Fruit fly (Drosophila melanogaster): ENCODE results near the gene CG13004.

Gene CG13004

DNA sequence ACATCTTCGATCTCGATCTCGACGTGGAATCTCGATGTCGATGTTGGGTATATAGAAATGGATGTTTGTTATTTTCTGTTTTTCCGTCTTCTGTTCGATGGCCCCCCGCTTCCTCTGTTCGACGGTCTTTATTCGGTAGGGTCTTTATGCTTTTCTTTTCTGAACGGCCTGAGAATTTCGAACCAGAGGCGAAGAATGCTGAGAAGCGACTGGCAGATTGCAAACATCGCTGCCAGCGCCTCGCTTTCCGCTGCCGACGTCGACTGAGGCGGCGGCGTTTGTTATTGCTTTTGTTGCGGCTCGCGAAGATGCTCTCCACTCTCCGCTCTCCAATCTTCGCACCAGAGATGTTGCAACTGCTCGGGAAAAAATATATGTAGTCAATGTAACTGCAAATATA lies at the start of gene CG13004, which contains the start of gene CG46306:
TSS of gene CG13004 (minus strand) at position 217 of the 400 bp plus-strand sequence.
TSS of gene CG46306 (minus strand) at position 217 of the 400 bp plus-strand sequence.
- no peak for TF ChIP-seq CG17801 (GFP tag; optimal IDR thresholded peaks at IDR 0.05; ENCODE audit: partially characterized antibody)

DNA sequence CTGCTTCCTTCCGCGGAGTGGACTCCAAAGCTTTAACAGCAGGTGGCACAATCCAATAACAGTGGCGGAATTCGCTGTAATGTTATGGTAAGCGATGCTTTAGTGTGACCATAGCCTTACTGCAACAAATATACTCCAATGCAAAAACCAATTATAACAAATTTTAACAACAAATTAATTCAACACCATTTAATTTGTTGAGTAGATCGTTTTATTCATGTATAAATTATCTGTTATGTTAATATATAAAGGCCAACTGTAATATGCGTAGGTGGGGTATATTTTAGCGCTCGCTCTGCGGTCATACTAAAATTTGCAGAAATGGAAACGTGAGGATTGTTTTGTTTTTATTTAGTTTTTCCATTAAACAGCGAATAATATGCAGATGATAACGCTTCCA lies 49.0 kb upstream of the CG13004 start, which contains the start of the genes Nprl2 and Polr3I:
TSS of gene Nprl2 (minus strand) at position 86 of the 400 bp plus-strand sequence.
TSS of gene Polr3I (plus strand) at position 302 of the 400 bp plus-strand sequence.
- peak; percentile 25 for TF ChIP-seq CG17801 (GFP tag; optimal IDR thresholded peaks at IDR 0.05; ENCODE audit: partially characterized antibody)

DNA sequence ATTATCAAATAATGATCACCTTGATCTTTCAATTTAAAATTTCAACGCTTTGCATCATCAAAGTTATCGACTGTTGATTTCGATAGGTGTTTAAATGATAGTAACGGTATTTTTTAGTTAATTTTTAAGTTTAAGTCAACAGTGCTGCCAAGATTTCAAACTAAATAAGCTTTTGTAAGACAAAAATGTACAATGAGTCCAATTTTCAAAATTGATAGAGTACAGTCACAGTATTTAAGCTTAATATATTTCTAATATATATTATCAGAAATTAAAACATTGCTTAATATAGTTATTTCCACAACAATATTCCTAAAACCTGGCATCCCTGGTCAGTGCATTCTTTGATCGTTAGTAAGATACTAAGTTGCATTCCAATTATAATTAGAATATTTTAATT lies 45.7 kb upstream of the CG13004 start, which contains the start of gene CG4872:
TSS of gene CG4872 (plus strand) at position 333 of the 400 bp plus-strand sequence.
- TF ChIP-seq CG17801 (GFP tag; optimal IDR thresholded peaks at IDR 0.05; ENCODE audit: partially characterized antibody), result peak; percentile 22

DNA sequence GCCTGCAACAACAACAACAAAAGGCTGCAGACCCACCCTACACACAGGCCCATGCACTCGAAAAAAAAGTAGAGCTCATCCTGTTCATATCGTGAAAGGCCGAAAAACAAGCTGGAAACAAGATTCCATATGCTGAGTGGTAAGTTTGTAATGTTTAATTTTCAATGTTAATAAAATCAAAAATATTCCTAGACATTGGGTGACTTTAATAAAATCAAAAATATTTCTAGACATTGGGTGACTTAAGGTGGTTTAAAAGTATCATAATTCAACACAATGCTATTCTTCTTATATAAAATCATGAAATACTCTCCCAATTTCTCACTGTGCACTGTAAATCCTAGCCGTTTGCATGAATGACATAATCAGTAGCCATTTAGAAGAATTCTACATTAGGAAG lies 44.7 kb upstream of the CG13004 start:
- no peak for TF ChIP-seq CG17801 (GFP tag; optimal IDR thresholded peaks at IDR 0.05; ENCODE audit: partially characterized antibody)

DNA sequence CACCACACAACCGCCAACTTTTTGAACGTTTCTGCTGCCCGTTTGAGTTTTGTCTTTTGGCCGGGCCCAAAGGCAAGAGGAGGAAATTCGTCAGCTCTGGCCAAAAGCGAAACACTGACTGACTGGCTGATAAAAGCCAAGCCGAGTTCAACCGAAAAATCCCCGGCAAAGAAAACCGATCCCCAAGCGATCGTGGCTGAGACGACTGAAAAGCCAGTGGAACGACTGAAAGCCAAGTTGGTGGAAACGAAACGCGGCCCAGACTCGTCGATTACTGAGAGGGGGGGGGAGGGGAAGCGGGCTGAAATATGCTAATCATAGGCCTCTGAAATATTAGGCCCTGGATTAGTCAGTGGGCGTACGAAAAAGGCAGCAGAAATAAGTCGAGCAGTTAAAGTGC lies 41.1 kb upstream of the CG13004 start, which contains the start of gene CG13003:
TSS of gene CG13003 (minus strand) at position 120 of the 400 bp plus-strand sequence.
- no peak for TF ChIP-seq CG17801 (GFP tag; optimal IDR thresholded peaks at IDR 0.05; ENCODE audit: partially characterized antibody)

DNA sequence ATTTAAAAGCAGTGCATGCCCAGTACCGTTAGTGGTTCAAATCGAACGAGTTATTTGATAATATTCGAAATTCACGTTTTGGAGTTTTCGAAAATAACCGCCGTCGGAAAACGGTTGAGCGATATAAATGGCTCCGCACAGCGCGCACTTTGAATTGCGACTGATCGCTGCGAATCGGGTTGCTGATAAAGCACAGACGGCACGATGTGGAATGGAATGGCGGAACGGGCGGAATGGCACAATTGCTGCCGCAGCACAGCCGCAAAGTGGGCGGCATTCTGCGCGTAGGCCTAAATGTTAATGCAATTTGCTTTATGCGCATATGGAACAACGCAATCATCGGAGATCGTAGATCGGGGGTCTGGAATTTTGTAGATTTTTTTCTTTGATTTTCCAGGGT lies 39.4 kb upstream of the CG13004 start:
- TF ChIP-seq CG17801 (GFP tag; optimal IDR thresholded peaks at IDR 0.05; ENCODE audit: partially characterized antibody), result no peak

DNA sequence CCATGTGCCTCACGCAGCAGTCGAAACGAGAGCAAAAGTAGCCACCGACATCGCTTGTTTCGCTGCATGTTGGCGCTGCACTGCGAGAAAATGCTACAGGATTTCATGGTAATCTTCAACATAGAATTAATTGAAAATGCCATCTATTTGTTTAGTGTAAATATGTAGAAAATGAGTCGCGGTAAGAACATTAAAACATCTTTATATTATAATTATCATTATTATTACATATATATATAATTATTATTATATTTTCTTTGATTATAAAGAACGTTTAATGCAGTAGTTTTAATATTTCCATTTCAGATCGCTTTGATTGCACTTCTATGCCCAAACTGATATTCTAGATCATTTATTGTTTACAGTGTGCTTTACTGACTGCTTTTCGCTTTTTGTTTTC lies 37.7 kb upstream of the CG13004 start:
- TF ChIP-seq CG17801 (GFP tag; optimal IDR thresholded peaks at IDR 0.05; ENCODE audit: partially characterized antibody), result no peak

DNA sequence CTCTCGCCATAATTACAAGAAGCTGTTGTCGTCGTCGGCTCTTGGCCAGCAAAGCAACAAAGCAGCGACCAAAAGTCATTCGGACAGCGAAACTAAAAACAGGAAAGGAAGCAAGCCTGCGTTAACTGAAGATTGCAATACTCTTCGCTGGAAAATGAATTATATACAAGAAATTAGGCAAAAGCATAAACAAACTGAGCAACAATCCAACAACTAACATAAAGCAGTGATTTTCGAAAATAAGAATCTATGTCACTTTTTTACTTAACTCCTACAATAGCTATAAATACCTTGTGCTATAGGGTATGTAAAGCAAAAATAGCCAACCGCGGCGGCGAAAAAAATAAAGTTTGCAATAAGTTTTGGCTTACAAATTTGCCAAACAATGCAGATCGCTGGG lies 36.5 kb upstream of the CG13004 start:
- no peak for TF ChIP-seq CG17801 (GFP tag; optimal IDR thresholded peaks at IDR 0.05; ENCODE audit: partially characterized antibody)

DNA sequence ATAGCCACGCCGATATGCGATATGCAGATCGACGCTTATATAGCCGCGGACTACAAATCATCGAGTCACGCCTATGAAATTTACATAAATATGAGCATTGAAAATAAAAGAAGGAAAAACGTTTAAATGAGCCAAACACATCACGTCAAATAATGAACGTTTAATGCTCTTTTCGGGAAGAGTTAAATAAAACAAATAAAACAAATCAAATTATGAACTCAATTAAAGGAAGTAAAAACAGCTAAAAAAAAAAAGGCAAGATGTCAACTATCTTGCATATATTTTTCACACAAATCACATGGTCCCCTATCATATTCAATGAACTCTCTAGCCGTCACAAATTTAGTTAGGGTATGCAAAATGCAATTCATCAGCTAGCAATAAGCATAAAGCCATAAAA lies 32.3 kb upstream of the CG13004 start:
- TF ChIP-seq CG17801 (GFP tag; optimal IDR thresholded peaks at IDR 0.05; ENCODE audit: partially characterized antibody), result no peak

DNA sequence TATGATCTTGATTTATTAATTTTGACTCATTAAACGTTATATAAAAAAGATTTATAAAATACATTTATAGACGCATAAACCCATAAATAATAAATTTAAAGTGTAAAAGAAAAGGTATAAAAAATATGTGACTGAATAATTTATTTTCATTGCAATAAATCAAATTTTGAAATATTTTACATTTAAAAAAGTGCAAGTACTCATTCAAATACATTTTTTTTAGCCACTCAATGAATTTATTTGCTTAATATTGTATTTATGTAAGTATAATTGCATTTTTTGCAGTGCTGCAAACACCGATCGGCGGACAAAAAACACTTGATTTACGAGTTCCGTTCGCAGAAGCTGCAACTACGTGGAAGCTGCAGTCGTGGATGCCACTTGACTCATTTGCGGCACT lies 24.4 kb upstream of the CG13004 start:
- TF ChIP-seq CG17801 (GFP tag; optimal IDR thresholded peaks at IDR 0.05; ENCODE audit: partially characterized antibody), result no peak

DNA sequence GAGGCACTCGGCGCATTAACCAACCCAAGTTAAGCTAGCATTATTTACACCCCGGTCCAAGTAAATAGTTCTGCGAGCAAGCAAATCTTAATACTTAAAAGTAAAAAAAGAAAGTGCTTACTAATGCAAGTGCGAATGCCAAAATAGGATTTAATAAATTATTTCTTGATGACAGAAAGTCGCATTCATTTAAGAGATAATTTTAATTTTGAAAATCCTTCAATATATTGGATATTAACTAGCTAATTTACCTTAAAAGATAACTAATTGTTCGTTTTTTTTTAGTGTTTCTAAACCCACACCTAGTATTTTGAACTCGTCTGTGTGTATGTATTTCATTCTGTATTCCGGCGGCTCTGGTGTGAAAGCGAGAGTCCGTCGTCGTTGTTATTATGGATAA lies 19.4 kb upstream of the CG13004 start:
- TF ChIP-seq CG17801 (GFP tag; optimal IDR thresholded peaks at IDR 0.05; ENCODE audit: partially characterized antibody), result peak; percentile 58

DNA sequence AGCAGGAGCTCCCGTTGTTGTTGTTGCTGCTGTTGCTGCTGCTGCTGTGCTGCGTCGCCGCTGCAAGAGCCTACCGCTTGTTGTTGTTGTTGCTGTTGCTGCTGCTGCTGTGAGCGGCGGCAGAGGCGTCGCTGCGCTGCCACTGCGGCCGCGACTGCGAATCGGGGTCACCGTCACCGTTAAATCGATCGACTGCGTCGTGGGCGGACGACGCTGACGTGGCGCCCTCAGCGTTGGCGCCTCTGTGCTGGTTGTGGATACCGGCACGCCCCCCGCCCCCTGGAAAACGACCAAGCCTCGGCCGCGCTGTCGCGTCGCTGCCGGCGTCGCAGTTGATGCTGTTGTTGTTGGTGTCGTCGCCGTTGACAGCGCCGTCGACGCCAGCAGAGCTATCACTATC lies 14.2 kb upstream of the CG13004 start:
- no peak for TF ChIP-seq CG17801 (GFP tag; optimal IDR thresholded peaks at IDR 0.05; ENCODE audit: partially characterized antibody)

DNA sequence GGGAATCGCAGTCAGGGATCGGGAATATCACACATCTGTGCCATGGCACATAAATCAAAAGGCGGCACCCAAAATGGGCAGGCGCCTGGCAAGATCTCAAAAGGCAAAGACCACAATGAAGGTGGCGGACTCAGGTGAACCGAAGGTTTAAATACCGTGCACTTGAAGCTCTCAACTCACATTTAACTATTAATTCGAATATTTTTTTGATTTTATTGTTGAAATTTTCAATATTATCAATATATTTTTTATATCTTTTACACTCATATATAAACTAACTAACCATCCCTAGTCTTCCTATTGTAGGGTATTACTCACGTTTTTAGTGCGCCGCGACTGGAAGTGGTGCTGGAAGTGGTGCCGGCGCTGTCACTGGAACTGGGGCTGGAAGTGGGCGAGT lies 13.7 kb upstream of the CG13004 start:
- TF ChIP-seq CG17801 (GFP tag; optimal IDR thresholded peaks at IDR 0.05; ENCODE audit: partially characterized antibody), result no peak

DNA sequence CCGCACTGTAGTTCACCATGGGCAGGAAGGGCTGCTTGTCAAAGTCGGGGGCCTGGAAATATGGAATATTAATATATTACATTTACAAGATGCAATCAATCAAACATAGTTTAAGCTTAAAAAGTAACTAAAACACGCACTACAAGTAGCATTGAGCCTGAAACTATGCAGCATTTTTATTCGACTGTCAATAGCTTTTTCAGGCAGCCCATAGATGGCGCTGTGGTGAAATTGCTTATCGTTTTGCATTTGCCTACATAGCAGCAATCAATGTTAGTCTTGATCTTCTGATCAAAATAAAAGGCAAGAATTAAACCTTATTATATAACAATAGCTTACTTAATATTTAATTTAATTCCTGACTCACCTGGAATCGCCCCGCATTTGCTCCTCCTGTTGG lies 11.3 kb upstream of the CG13004 start:
- no peak for TF ChIP-seq CG17801 (GFP tag; optimal IDR thresholded peaks at IDR 0.05; ENCODE audit: partially characterized antibody)

DNA sequence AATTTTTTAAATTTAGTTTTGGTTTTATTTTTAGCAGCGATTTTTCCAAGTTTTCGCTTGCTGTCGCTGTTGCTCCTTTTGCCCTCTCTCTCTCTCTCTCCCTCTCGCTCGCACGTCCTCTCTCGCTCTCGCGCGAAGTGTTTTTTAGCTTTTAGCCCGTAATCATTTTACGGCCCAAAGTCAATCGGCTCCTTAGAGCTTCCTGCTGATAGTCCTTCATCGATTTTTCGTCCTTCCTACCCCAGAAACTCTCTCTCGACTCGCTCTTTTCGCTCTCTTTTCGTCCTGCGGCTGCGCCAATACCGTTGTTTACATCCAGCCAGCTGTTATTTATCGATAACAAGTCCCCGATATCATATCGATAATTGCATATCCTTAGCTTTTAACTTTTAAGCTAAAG lies 9.0 kb upstream of the CG13004 start, which contains the start of gene RSG7:
TSS of gene RSG7 (minus strand) at position 139 of the 400 bp plus-strand sequence.
- no peak for TF ChIP-seq CG17801 (GFP tag; optimal IDR thresholded peaks at IDR 0.05; ENCODE audit: partially characterized antibody)

DNA sequence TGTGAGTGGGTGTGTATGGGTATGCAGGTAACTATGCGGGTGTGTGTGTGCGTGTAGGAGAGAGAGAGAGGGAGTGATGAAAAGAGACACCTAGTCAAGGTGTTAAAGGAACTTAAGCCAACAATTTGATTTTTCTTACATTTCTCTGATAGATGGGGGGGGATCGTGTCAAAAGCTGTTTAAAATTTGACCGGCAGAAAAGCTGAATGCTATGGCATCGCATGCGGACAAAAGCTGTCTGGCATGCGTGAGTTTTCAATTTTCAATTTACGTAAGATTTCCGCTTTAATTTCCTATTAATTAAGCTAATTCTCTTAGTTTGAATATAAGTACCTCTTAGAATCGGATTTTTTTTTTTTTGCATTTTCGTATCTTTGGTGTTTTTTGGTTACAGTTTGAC lies 4.6 kb upstream of the CG13004 start:
- no peak for TF ChIP-seq CG17801 (GFP tag; optimal IDR thresholded peaks at IDR 0.05; ENCODE audit: partially characterized antibody)

DNA sequence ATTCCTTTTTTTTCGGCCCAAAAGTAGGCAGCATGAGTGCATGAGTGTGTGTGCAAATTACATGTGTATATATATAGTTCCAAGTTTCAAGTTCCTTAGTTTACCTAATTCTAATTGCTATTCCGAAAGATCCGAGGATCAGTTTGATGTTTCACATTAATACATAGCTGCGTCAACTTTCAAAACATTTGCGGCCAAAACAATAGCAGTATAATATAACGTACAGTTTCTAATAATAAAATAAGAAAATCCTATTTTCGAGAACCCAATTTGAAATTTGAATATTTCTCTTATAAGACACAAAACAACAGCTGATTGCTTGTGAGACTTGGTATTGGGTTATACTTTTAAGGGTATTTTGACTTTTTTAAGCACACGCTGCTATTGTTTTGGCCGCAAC lies 3.7 kb upstream of the CG13004 start:
- no peak for TF ChIP-seq CG17801 (GFP tag; optimal IDR thresholded peaks at IDR 0.05; ENCODE audit: partially characterized antibody)

Data from ovary, adult (tissue).